Worm (Caenorhabditis elegans) whole organism, L1 larva: ENCODE data around the gene dnj-23.

Experiments used
- C16A3.4 ChIP-seq: fragments of 150-350 bp; optimal IDR thresholded peaks from 2 replicates; lab custom pipeline; 2014; ENCODE audit warnings: missing biosample characterization, missing genetic modification characterization
- aly-2 ChIP-seq: fragments of 150-350 bp; optimal IDR thresholded peaks from 2 replicates; lab custom pipeline; 2014; ENCODE audit warnings: missing biosample characterization, missing genetic modification characterization
- blmp-1 ChIP-seq: fragments of 150-350 bp; optimal IDR thresholded peaks from 2 replicates; lab custom pipeline; 2014; ENCODE audit warnings: missing biosample characterization, missing genetic modification characterization
- efl-1 ChIP-seq, 4 experiments: fragments of 150-350 bp; optimal IDR thresholded peaks in 3 of 4; peaks in 1 of 4; 1 replicate in 1 of 4; 2 replicates in 3 of 4; lab custom pipeline; 2014; ENCODE audit warnings: missing biosample characterization in 2 of 4, missing genetic modification characterization in 2 of 4, missing genetic modification reagents in 2 of 4
- irx-1 ChIP-seq: sonication (generic microtip); optimal IDR thresholded peaks from 2 replicates; lab custom pipeline; 2016; ENCODE audit warnings: missing genetic modification characterization, missing compliant biosample characterization
- isw-1 ChIP-seq: fragments of 200-800 bp; sonication (Bioruptor generic); IDR thresholded peaks from 2 replicates; pipeline ENCODE4 v1.3.6; 2022; ENCODE audit warnings: missing genetic modification characterization, missing compliant biosample characterization
- lir-3 ChIP-seq: sonication (generic microtip); optimal IDR thresholded peaks from 2 replicates; lab custom pipeline; 2016; ENCODE audit warnings: mild to moderate bottlenecking, missing genetic modification characterization, moderate library complexity, missing compliant biosample characterization; ENCODE audit not compliant: poor library complexity
- nhr-12 ChIP-seq: sonication (generic microtip); optimal IDR thresholded peaks from 2 replicates; lab custom pipeline; 2017; ENCODE audit warnings: missing biosample characterization, missing genetic modification characterization
- nhr-76 ChIP-seq: sonication (generic microtip); optimal IDR thresholded peaks from 2 replicates; lab custom pipeline; 2017; ENCODE audit warnings: missing biosample characterization, missing genetic modification characterization
- snu-23 ChIP-seq: sonication (generic microtip); optimal IDR thresholded peaks from 2 replicates; lab custom pipeline; 2016; ENCODE audit warnings: missing genetic modification characterization, missing compliant biosample characterization
- unc-62 ChIP-seq: fragments of 150-350 bp; optimal IDR thresholded peaks from 2 replicates; lab custom pipeline; 2014; ENCODE audit warnings: missing biosample characterization, missing genetic modification reagents, missing genetic modification characterization
- zag-1 ChIP-seq: fragments of 150-350 bp; optimal IDR thresholded peaks from 2 replicates; lab custom pipeline; 2014; ENCODE audit warnings: missing biosample characterization, missing genetic modification characterization
- ztf-11 ChIP-seq, 2 experiments: sonication (generic microtip); optimal IDR thresholded peaks; 2 replicates each; lab custom pipeline; 2016 to 2017; ENCODE audit warnings: missing genetic modification characterization in 2 of 2, missing biosample characterization in 1 of 2, missing compliant biosample characterization in 1 of 2

DNA sequence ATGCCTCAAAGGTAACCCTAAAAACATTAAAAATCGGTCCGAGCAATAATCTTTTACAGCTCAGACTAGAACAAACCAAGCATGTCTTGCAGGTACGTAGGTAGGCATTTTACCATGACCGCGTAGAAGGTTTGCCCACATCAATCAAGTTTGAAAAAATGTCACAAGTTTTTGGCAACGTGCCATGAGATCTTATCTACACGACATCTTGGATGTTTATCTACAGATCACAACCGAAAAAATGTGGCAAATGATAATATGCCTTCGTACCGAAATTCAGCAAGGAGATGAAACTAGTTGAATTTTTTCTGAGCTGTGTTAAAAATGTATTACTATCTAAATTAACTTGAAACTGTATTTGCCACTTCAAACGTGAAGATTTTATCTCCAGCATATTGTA, 44.0 kb downstream of the dnj-23 start:
- TF ChIP-seq nhr-76 (tag; lab: Kevin White, UChicago) (no peak), lir-3 (tag; lab: Kevin White, UChicago) (no peak), aly-2 (tag; lab: Kevin White, UChicago) (no peak), snu-23 (GFP tag; lab: Kevin White, UChicago) (peak; percentile 35), C16A3.4 (peak; percentile 2), unc-62 (GFP tag; lab: Kevin White, UChicago) (no peak), ztf-11 (tag; optimal IDR thresholded peaks at IDR 0.05; lab: Kevin White, UChicago) (no peak), efl-1 (optimal IDR thresholded peaks at IDR 0.05; lab: Kevin White, UChicago) (no peak), efl-1 (GFP tag; optimal IDR thresholded peaks at IDR 0.05 in 1 of 2; lab: Kevin White, UChicago) (peak in 1 of 2 experiments; percentile 28), isw-1 (GFP tag; lab: Robert Waterston, UW) (no peak), nhr-12 (tag; lab: Kevin White, UChicago) (no peak), blmp-1 (tag; lab: Kevin White, UChicago) (no peak), zag-1 (tag; lab: Kevin White, UChicago) (no peak), irx-1 (tag; lab: Kevin White, UChicago) (no peak)
